Fruit fly (Drosophila melanogaster) whole organism, embryonic: ENCODE results near the gene CG2818.

Experiments
- Antp ChIP-seq: fragments of 200-800 bp; sonication (Bioruptor generic); optimal IDR thresholded peaks from 3 replicates; lab custom pipeline; 2016; ENCODE audit warnings: missing biosample characterization, missing genetic modification characterization
- CG10462 ChIP-seq: fragments of 200-800 bp; sonication (Bioruptor generic); optimal IDR thresholded peaks from 2 replicates; lab custom pipeline; 2016; ENCODE audit warnings: missing biosample characterization, missing genetic modification characterization
- CG11560 ChIP-seq: fragments of 200-800 bp; sonication (Bioruptor generic); IDR thresholded peaks from 3 replicates; pipeline ENCODE4 v1.3.6; 2022; ENCODE audit warnings: missing biosample characterization, missing genetic modification characterization
- CG13894 ChIP-seq: fragments of 200-800 bp; sonication (Bioruptor generic); optimal IDR thresholded peaks from 3 replicates; lab custom pipeline; 2018; ENCODE audit warnings: missing biosample characterization, mild to moderate bottlenecking, missing genetic modification characterization, moderate library complexity
- CG1529 ChIP-seq: fragments of 200-800 bp; sonication (Bioruptor generic); optimal IDR thresholded peaks from 3 replicates; lab custom pipeline; 2018; ENCODE audit warnings: missing biosample characterization, missing genetic modification characterization
- CG2116 ChIP-seq: fragments of 200-800 bp; sonication (Bioruptor generic); optimal IDR thresholded peaks from 3 replicates; lab custom pipeline; 2018; ENCODE audit warnings: missing biosample characterization, mild to moderate bottlenecking, missing genetic modification characterization
- CG6272 ChIP-seq: fragments of 200-800 bp; sonication (Bioruptor generic); IDR thresholded peaks from 2 replicates; pipeline ENCODE4 v1.3.6; 2022; ENCODE audit warnings: missing biosample characterization, missing genetic modification characterization
- NC2β ChIP-seq: fragments of 200-800 bp; sonication (Bioruptor generic); optimal IDR thresholded peaks from 2 replicates; lab custom pipeline; 2016; ENCODE audit warnings: missing biosample characterization, missing genetic modification characterization
- abd-A ChIP-seq: fragments of 200-800 bp; sonication (Bioruptor generic); optimal IDR thresholded peaks from 3 replicates; lab custom pipeline; 2019; ENCODE audit warnings: missing biosample characterization, mild to moderate bottlenecking, missing genetic modification characterization, moderate library complexity
- insv ChIP-seq, 2 experiments: fragments of 200-800 bp; sonication (Bioruptor generic); optimal IDR thresholded peaks; 3 replicates each; lab custom pipeline; 2016 to 2018; ENCODE audit warnings: missing biosample characterization in 2 of 2, missing genetic modification characterization in 2 of 2
- lilli ChIP-seq: fragments of 200-800 bp; sonication (Bioruptor generic); optimal IDR thresholded peaks from 3 replicates; lab custom pipeline; 2016; ENCODE audit warnings: missing biosample characterization, missing genetic modification characterization
- mirr ChIP-seq: fragments of 200-800 bp; sonication (Bioruptor generic); optimal IDR thresholded peaks from 3 replicates; lab custom pipeline; 2018; ENCODE audit warnings: missing biosample characterization, mild to moderate bottlenecking, missing genetic modification characterization
- sob ChIP-seq: fragments of 200-800 bp; sonication (Bioruptor generic); IDR thresholded peaks from 2 replicates; pipeline ENCODE4 v1.3.6; 2022; ENCODE audit warnings: missing biosample characterization, missing genetic modification characterization

dm6 chr2L:3695361-3695818, 17.8 kb upstream of the CG2818 start, which contains the start of gene CG16713:
- TF ChIP-seq insv (GFP tag; optimal IDR thresholded peaks at IDR 0.05; lab: Kevin White, UChicago) (no peak), CG10462 (GFP tag; lab: Kevin White, UChicago) (no peak), abd-A (tag; lab: Kevin White, UChicago) (no peak), sob (GFP tag; lab: Robert Waterston, UW) (no peak), Antp (GFP tag; lab: Kevin White, UChicago) (no peak), mirr (no peak), CG13894 (tag; lab: Kevin White, UChicago) (no peak), CG2116 (GFP tag; lab: Kevin White, UChicago) (no peak), CG1529 (GFP tag; lab: Kevin White, UChicago) (no peak), lilli (GFP tag; lab: Kevin White, UChicago) (no peak), CG11560 (tag; lab: Robert Waterston, UW) (no peak), NC2β (GFP tag; lab: Kevin White, UChicago) (no peak), CG6272 (GFP tag; lab: Robert Waterston, UW) (no peak)
